Fruit fly (Drosophila melanogaster) whole organism, embryonic: ENCODE measurements around the gene CG17572.

ENCODE experiments used
- Ada2b ChIP-seq: fragments of 200-800 bp; sonication (Bioruptor generic); IDR thresholded peaks from 2 replicates; pipeline ENCODE4 v1.3.6; 2022; ENCODE audit warnings: missing biosample characterization, missing genetic modification characterization
- Bgb ChIP-seq: fragments of 200-800 bp; sonication (Bioruptor generic); IDR thresholded peaks from 2 replicates; pipeline ENCODE4 v1.3.6; 2022; ENCODE audit warnings: missing biosample characterization, missing genetic modification characterization; ENCODE audit not compliant: partially characterized antibody
- CG10267 ChIP-seq: fragments of 200-800 bp; sonication (Bioruptor generic); optimal IDR thresholded peaks from 2 replicates; lab custom pipeline; 2018; ENCODE audit warnings: missing biosample characterization, mild to moderate bottlenecking, missing genetic modification characterization, moderate library complexity
- CG10979 ChIP-seq: fragments of 200-800 bp; sonication (Bioruptor generic); optimal IDR thresholded peaks from 2 replicates; lab custom pipeline; 2018; ENCODE audit warnings: missing biosample characterization, mild to moderate bottlenecking, missing genetic modification characterization, moderate library complexity
- CG11504 ChIP-seq: fragments of 200-800 bp; sonication (Bioruptor generic); optimal IDR thresholded peaks from 3 replicates; lab custom pipeline; 2019; ENCODE audit warnings: missing biosample characterization, mild to moderate bottlenecking, missing genetic modification characterization, moderate library complexity
- CG12659 ChIP-seq: fragments of 200-800 bp; sonication (Bioruptor generic); optimal IDR thresholded peaks from 3 replicates; lab custom pipeline; 2017; ENCODE audit warnings: mild to moderate bottlenecking, missing biosample characterization, missing genetic modification reagents, missing genetic modification characterization
- CG12942 ChIP-seq: fragments of 200-800 bp; sonication (Bioruptor generic); optimal IDR thresholded peaks from 3 replicates; lab custom pipeline; 2016; ENCODE audit warnings: missing biosample characterization, missing genetic modification characterization
- CG13894 ChIP-seq: fragments of 200-800 bp; sonication (Bioruptor generic); optimal IDR thresholded peaks from 3 replicates; lab custom pipeline; 2018; ENCODE audit warnings: missing biosample characterization, mild to moderate bottlenecking, missing genetic modification characterization, moderate library complexity
- CG14860 ChIP-seq: fragments of 200-800 bp; sonication (Bioruptor generic); IDR thresholded peaks from 3 replicates; pipeline ENCODE4 v1.3.6; 2022; ENCODE audit warnings: missing biosample characterization, missing genetic modification characterization; ENCODE audit not compliant: partially characterized antibody
- CG15514 ChIP-seq: fragments of 200-800 bp; sonication (Bioruptor generic); optimal IDR thresholded peaks from 3 replicates; lab custom pipeline; 2017; ENCODE audit warnings: missing biosample characterization, missing genetic modification characterization, mild to moderate bottlenecking, moderate library complexity, missing genetic modification reagents
- CG17328 ChIP-seq: fragments of 200-800 bp; sonication (Bioruptor generic); IDR thresholded peaks from 2 replicates; pipeline ENCODE4 v1.3.6; 2022; ENCODE audit warnings: missing biosample characterization, missing genetic modification characterization
- CG2712 ChIP-seq: fragments of 200-800 bp; optimal IDR thresholded peaks from 3 replicates; lab custom pipeline; 2019; ENCODE audit warnings: missing biosample characterization, mild to moderate bottlenecking, missing genetic modification characterization, moderate library complexity
- CG42726 ChIP-seq: fragments of 200-800 bp; sonication (Bioruptor generic); IDR thresholded peaks from 2 replicates; pipeline ENCODE4 v1.3.6; 2022; ENCODE audit warnings: missing biosample characterization, missing genetic modification characterization; ENCODE audit not compliant: partially characterized antibody
- CG4617 ChIP-seq: fragments of 200-800 bp; sonication (Bioruptor generic); optimal IDR thresholded peaks from 3 replicates; lab custom pipeline; 2016; ENCODE audit warnings: missing biosample characterization, missing genetic modification characterization, borderline replicate concordance
- CG6683 ChIP-seq: fragments of 200-800 bp; sonication (Bioruptor generic); optimal IDR thresholded peaks from 2 replicates; lab custom pipeline; 2017; ENCODE audit warnings: missing biosample characterization, mild to moderate bottlenecking, missing genetic modification characterization, missing genetic modification reagents
- CG6791 ChIP-seq: fragments of 200-800 bp; sonication (Bioruptor generic); IDR thresholded peaks from 3 replicates; pipeline ENCODE4 v1.3.6; 2022; ENCODE audit warnings: missing biosample characterization, missing genetic modification characterization; ENCODE audit not compliant: partially characterized antibody
- CG7786 ChIP-seq: fragments of 200-800 bp; sonication (Bioruptor generic); optimal IDR thresholded peaks from 2 replicates; lab custom pipeline; 2016; ENCODE audit warnings: missing biosample characterization, missing genetic modification characterization
- CG7928 ChIP-seq: fragments of 200-800 bp; sonication (Bioruptor generic); optimal IDR thresholded peaks from 2 replicates; lab custom pipeline; 2017; ENCODE audit warnings: missing biosample characterization, mild to moderate bottlenecking, missing genetic modification characterization
- CG7963 ChIP-seq: fragments of 200-800 bp; sonication (Bioruptor generic); IDR thresholded peaks from 3 replicates; pipeline ENCODE4 v1.3.6; 2022; ENCODE audit warnings: missing biosample characterization, missing genetic modification characterization; ENCODE audit not compliant: partially characterized antibody
- E2f2 ChIP-seq: fragments of 200-800 bp; sonication (Bioruptor generic); IDR thresholded peaks from 2 replicates; pipeline ENCODE4 v1.3.6; 2022; ENCODE audit warnings: missing biosample characterization, missing genetic modification characterization
- Ets97D ChIP-seq: fragments of 200-800 bp; sonication (Bioruptor generic); optimal IDR thresholded peaks from 3 replicates; lab custom pipeline; 2016; ENCODE audit warnings: missing biosample characterization, missing genetic modification characterization
- HLH4C ChIP-seq: fragments of 200-800 bp; sonication (Bioruptor generic); IDR thresholded peaks from 3 replicates; pipeline ENCODE4 v1.3.6; 2022; ENCODE audit warnings: missing biosample characterization, missing genetic modification characterization; ENCODE audit not compliant: partially characterized antibody
- HLHmδ ChIP-seq: fragments of 200-800 bp; sonication (Bioruptor generic); optimal IDR thresholded peaks from 2 replicates; lab custom pipeline; 2018; ENCODE audit warnings: missing biosample characterization, mild to moderate bottlenecking, missing genetic modification characterization, moderate library complexity
- MBD-R2 ChIP-seq: fragments of 200-800 bp; sonication (Bioruptor generic); IDR thresholded peaks from 2 replicates; pipeline ENCODE4 v1.3.6; 2022; ENCODE audit warnings: missing biosample characterization, missing genetic modification characterization
- MESR4 ChIP-seq: fragments of 200-800 bp; sonication (Bioruptor generic); optimal IDR thresholded peaks from 2 replicates; lab custom pipeline; 2018; ENCODE audit warnings: missing biosample characterization, mild to moderate bottlenecking, missing genetic modification characterization, moderate library complexity
- Med ChIP-seq: fragments of 200-800 bp; sonication (Bioruptor generic); peaks from one replicate; lab custom pipeline; 2016; ENCODE audit warnings: missing biosample characterization, missing genetic modification characterization, mild to moderate bottlenecking, inconsistent platforms, moderate library complexity
- Myb ChIP-seq: fragments of 200-800 bp; sonication (Bioruptor generic); optimal IDR thresholded peaks from 2 replicates; lab custom pipeline; 2016; ENCODE audit warnings: missing biosample characterization, missing genetic modification characterization
- YL-1 ChIP-seq: fragments of 200-800 bp; sonication (Bioruptor generic); optimal IDR thresholded peaks from 3 replicates; lab custom pipeline; 2017; ENCODE audit warnings: missing biosample characterization, mild to moderate bottlenecking, missing genetic modification characterization
- ase ChIP-seq: fragments of 200-800 bp; sonication (Bioruptor generic); IDR thresholded peaks from 3 replicates; pipeline ENCODE4 v1.3.6; 2022; ENCODE audit warnings: missing biosample characterization, missing genetic modification characterization
- ato ChIP-seq: fragments of 200-800 bp; sonication (Bioruptor generic); IDR thresholded peaks from 2 replicates; pipeline ENCODE4 v1.3.6; 2022; ENCODE audit warnings: missing biosample characterization, missing genetic modification characterization; ENCODE audit not compliant: partially characterized antibody
- bbx ChIP-seq: fragments of 200-800 bp; sonication (Bioruptor generic); IDR thresholded peaks from 2 replicates; pipeline ENCODE4 v1.3.6; 2022; ENCODE audit warnings: missing biosample characterization, missing genetic modification characterization; ENCODE audit not compliant: partially characterized antibody
- cg ChIP-seq: fragments of 200-800 bp; sonication (Bioruptor generic); optimal IDR thresholded peaks from 3 replicates; lab custom pipeline; 2019; ENCODE audit warnings: missing biosample characterization, mild to moderate bottlenecking, missing genetic modification characterization, moderate library complexity
- chinmo ChIP-seq: fragments of 200-800 bp; sonication (Bioruptor generic); IDR thresholded peaks from 4 replicates; pipeline ENCODE4 v1.3.6; 2022; ENCODE audit warnings: missing biosample characterization, missing genetic modification characterization; ENCODE audit not compliant: partially characterized antibody
- ci ChIP-seq: fragments of 200-800 bp; sonication (Bioruptor generic); IDR thresholded peaks from 3 replicates; pipeline ENCODE4 v1.3.6; 2022; ENCODE audit warnings: missing biosample characterization, missing genetic modification characterization
- crp ChIP-seq, 2 experiments: fragments of 200-800 bp; sonication (Bioruptor generic); optimal IDR thresholded peaks; 2 replicates in 1 of 2; 3 replicates in 1 of 2; lab custom pipeline; 2017; ENCODE audit warnings: missing biosample characterization in 2 of 2, missing genetic modification characterization in 2 of 2, mild to moderate bottlenecking in 1 of 2, moderate library complexity in 1 of 2
- fru ChIP-seq: fragments of >200 bp; optimal IDR thresholded peaks from 2 replicates; lab custom pipeline; 2017
- hb ChIP-seq: fragments of 200-800 bp; sonication (Bioruptor generic); IDR thresholded peaks from 3 replicates; pipeline ENCODE4 v1.3.6; 2022; ENCODE audit warnings: missing biosample characterization, missing genetic modification characterization; ENCODE audit not compliant: partially characterized antibody
- hbn ChIP-seq: fragments of 200-800 bp; sonication (Bioruptor generic); IDR thresholded peaks from 2 replicates; pipeline ENCODE4 v1.3.6; 2022; ENCODE audit warnings: missing biosample characterization, missing genetic modification characterization; ENCODE audit not compliant: partially characterized antibody
- kay ChIP-seq: fragments of 200-800 bp; sonication (Bioruptor generic); optimal IDR thresholded peaks from 2 replicates; lab custom pipeline; 2016; ENCODE audit warnings: missing biosample characterization, missing genetic modification characterization
- lab ChIP-seq: fragments of 200-800 bp; sonication (Bioruptor generic); optimal IDR thresholded peaks from 3 replicates; lab custom pipeline; 2017; ENCODE audit warnings: missing biosample characterization, missing genetic modification characterization, mild to moderate bottlenecking, moderate library complexity, missing genetic modification reagents
- maf-S ChIP-seq: fragments of 200-800 bp; sonication (Bioruptor generic); optimal IDR thresholded peaks from 2 replicates; lab custom pipeline; 2016; ENCODE audit warnings: missing biosample characterization, missing genetic modification characterization
- onecut ChIP-seq: fragments of 200-800 bp; sonication (Bioruptor generic); IDR thresholded peaks from 2 replicates; pipeline ENCODE4 v1.3.6; 2022; ENCODE audit warnings: missing biosample characterization, missing genetic modification characterization
- psq ChIP-seq: fragments of 200-800 bp; sonication (Bioruptor generic); optimal IDR thresholded peaks from 2 replicates; lab custom pipeline; 2017; ENCODE audit warnings: missing biosample characterization, missing genetic modification characterization
- pzg ChIP-seq: fragments of 200-800 bp; sonication (Bioruptor generic); optimal IDR thresholded peaks from 3 replicates; lab custom pipeline; 2018; ENCODE audit warnings: missing biosample characterization, mild to moderate bottlenecking, missing genetic modification characterization, moderate library complexity
- row ChIP-seq: fragments of 200-800 bp; sonication (Bioruptor generic); IDR thresholded peaks from 3 replicates; pipeline ENCODE4 v1.3.6; 2022; ENCODE audit warnings: missing biosample characterization, missing genetic modification characterization
- slbo ChIP-seq: fragments of 200-800 bp; sonication (Bioruptor generic); IDR thresholded peaks from 2 replicates; pipeline ENCODE4 v1.3.6; 2022; ENCODE audit warnings: missing biosample characterization, missing genetic modification characterization
- tna ChIP-seq: fragments of 200-800 bp; sonication (Bioruptor generic); IDR thresholded peaks from 2 replicates; pipeline ENCODE4 v1.3.6; 2022; ENCODE audit warnings: missing biosample characterization, missing genetic modification characterization; ENCODE audit not compliant: partially characterized antibody
- trem ChIP-seq: fragments of 200-800 bp; optimal IDR thresholded peaks from 3 replicates; lab custom pipeline; 2019; ENCODE audit warnings: missing biosample characterization, mild to moderate bottlenecking, missing genetic modification characterization, moderate library complexity
- usp ChIP-seq: fragments of >200 bp; optimal IDR thresholded peaks from 2 replicates; lab custom pipeline; 2017; ENCODE audit warnings: missing biosample characterization, missing genetic modification characterization

Gene CG17572

dm6 chr2L:19064706-19065105, 9.2 kb downstream of the CG17572 start, which contains the start of gene CG17343 (continued):
- peak in 1 of 2 experiments; percentile 7 for TF ChIP-seq crp (GFP tag; optimal IDR thresholded peaks at IDR 0.05; lab: Kevin White, UChicago)
- TF ChIP-seq MESR4 = peak; percentile 59
- TF ChIP-seq psq (GFP tag; lab: Kevin White, UChicago) = no peak
- peak; percentile 79 for TF ChIP-seq hbn (GFP tag; lab: Robert Waterston, UW)
- TF ChIP-seq CG7963 = peak; percentile 99
- peak; percentile 25 for TF ChIP-seq Ets97D
- no peak for TF ChIP-seq CG10267 (tag; lab: Kevin White, UChicago)
- peak; percentile 21; the same call in 1 of the 3 replicates for TF ChIP-seq ci
- TF ChIP-seq CG42726 (GFP tag; lab: Robert Waterston, UW) = peak; percentile 48; the same call in 1 of the 2 replicates
- no peak for TF ChIP-seq CG6683 (GFP tag; lab: Kevin White, UChicago)
- TF ChIP-seq CG6791 (GFP tag; lab: Robert Waterston, UW) = peak; percentile 98
- TF ChIP-seq CG7928 (GFP tag; lab: Kevin White, UChicago) = peak; percentile 81
- no peak for TF ChIP-seq CG17328
- TF ChIP-seq HLH4C = peak; percentile 99
- peak; percentile 21; the same call in 1 of the 2 replicates for TF ChIP-seq onecut
- peak; percentile 41 for TF ChIP-seq CG12659 (GFP tag; lab: Kevin White, UChicago)
- peak; percentile 98 for TF ChIP-seq ato (GFP tag; lab: Robert Waterston, UW)
- TF ChIP-seq CG7786 = no peak
- TF ChIP-seq lab = no peak
- TF ChIP-seq CG12942 (GFP tag; lab: Kevin White, UChicago) = no peak
- TF ChIP-seq fru (lab: Kevin White, UChicago) = no peak
- peak; percentile 46; the same call in 2 of the 3 replicates for TF ChIP-seq row (GFP tag; lab: Robert Waterston, UW)
- peak; percentile 41 for TF ChIP-seq CG4617 (GFP tag; lab: Kevin White, UChicago)
- peak; percentile 40 for TF ChIP-seq Med
- peak; percentile 67 for TF ChIP-seq CG11504
- peak; percentile 53 for TF ChIP-seq E2f2
- no peak for TF ChIP-seq CG10979 (tag; lab: Kevin White, UChicago)
- no peak for TF ChIP-seq slbo (GFP tag; lab: Robert Waterston, UW)
- TF ChIP-seq HLHmδ (GFP tag; lab: Kevin White, UChicago) = no peak
- TF ChIP-seq chinmo (GFP tag; lab: Robert Waterston, UW) = peak; percentile 93; the same call in 3 of the 4 replicates
- peak; percentile 33 for TF ChIP-seq Myb (GFP tag; lab: Kevin White, UChicago)
- TF ChIP-seq maf-S (GFP tag; lab: Kevin White, UChicago) = no peak
- TF ChIP-seq kay (GFP tag; lab: Kevin White, UChicago) = no peak
- TF ChIP-seq CG14860 = peak; percentile 94
- peak; percentile 74 for TF ChIP-seq YL-1 (GFP tag; lab: Kevin White, UChicago)
- TF ChIP-seq hb (GFP tag; lab: Robert Waterston, UW) = peak; percentile 98
- TF ChIP-seq CG15514 = peak; percentile 13
- TF ChIP-seq ase (GFP tag; lab: Robert Waterston, UW) = no peak
- peak; percentile 18 for TF ChIP-seq CG2712 (tag; lab: Kevin White, UChicago)
- peak; percentile 91 for TF ChIP-seq Bgb (GFP tag; lab: Robert Waterston, UW)
- peak; percentile 95 for TF ChIP-seq bbx (GFP tag; lab: Robert Waterston, UW)
- peak; percentile 44 for TF ChIP-seq pzg
- no peak for TF ChIP-seq Ada2b
- peak; percentile 46 for TF ChIP-seq trem (tag; lab: Kevin White, UChicago)
- TF ChIP-seq cg (GFP tag; lab: Kevin White, UChicago) = no peak
- no peak for TF ChIP-seq CG13894 (tag; lab: Kevin White, UChicago)
- no peak for TF ChIP-seq usp (GFP tag; lab: Kevin White, UChicago)
- peak; percentile 98 for TF ChIP-seq tna (GFP tag; lab: Robert Waterston, UW)
- TF ChIP-seq MBD-R2 (GFP tag; lab: Robert Waterston, UW) = peak; percentile 86
